Worm (Caenorhabditis elegans) whole organism, L1 larva: ENCODE results near the gene F13D11.3.
A peak's percentile ranks its signal among the peaks of the same experiment; 100 is the strongest.

Source experiments
- F16B12.6 ChIP-seq: fragments of 150-350 bp; optimal IDR thresholded peaks from 2 replicates; lab custom pipeline; 2014; ENCODE audit warnings: missing biosample characterization, missing genetic modification characterization
- Y116A8C.19 ChIP-seq: sonication (generic microtip); optimal IDR thresholded peaks from 2 replicates; lab custom pipeline; 2016; ENCODE audit warnings: missing compliant biosample characterization, missing genetic modification characterization, borderline replicate concordance
- aha-1 ChIP-seq: fragments of 150-350 bp; optimal IDR thresholded peaks from 2 replicates; lab custom pipeline; 2014; ENCODE audit warnings: missing biosample characterization, missing genetic modification characterization
- alr-1 ChIP-seq: fragments of 200-800 bp; sonication (Bioruptor generic); optimal IDR thresholded peaks from 2 replicates; lab custom pipeline; 2018; ENCODE audit warnings: borderline replicate concordance, mild to moderate bottlenecking, missing genetic modification characterization, missing compliant biosample characterization
- aly-2 ChIP-seq: fragments of 150-350 bp; optimal IDR thresholded peaks from 2 replicates; lab custom pipeline; 2014; ENCODE audit warnings: missing biosample characterization, missing genetic modification characterization
- ama-1 ChIP-seq: fragments of 150-350 bp; optimal IDR thresholded peaks from 2 replicates; lab custom pipeline; 2014
- blmp-1 ChIP-seq: fragments of 150-350 bp; optimal IDR thresholded peaks from 2 replicates; lab custom pipeline; 2014; ENCODE audit warnings: missing biosample characterization, missing genetic modification characterization
- ceh-82 ChIP-seq, 3 experiments: fragments of 150-350 bp in 1 of 3; sonication (generic microtip) in 2 of 3; optimal IDR thresholded peaks; 2 replicates each; lab custom pipeline; 2014 to 2017; ENCODE audit warnings: missing biosample characterization in 3 of 3, missing genetic modification characterization in 3 of 3
- dpl-1 ChIP-seq, 3 experiments: fragments of 150-350 bp in 2 of 3; sonication (generic microtip) in 1 of 3; optimal IDR thresholded peaks; 2 replicates each; lab custom pipeline; 2014 to 2017; ENCODE audit warnings: missing biosample characterization in 3 of 3, missing genetic modification characterization in 3 of 3, missing genetic modification reagents in 3 of 3
- dsc-1 ChIP-seq: sonication (generic microtip); optimal IDR thresholded peaks from 2 replicates; lab custom pipeline; 2016; ENCODE audit warnings: mild to moderate bottlenecking, missing genetic modification characterization, missing compliant biosample characterization
- efl-1 ChIP-seq, 4 experiments: fragments of 150-350 bp; optimal IDR thresholded peaks in 3 of 4; peaks in 1 of 4; 1 replicate in 1 of 4; 2 replicates in 3 of 4; lab custom pipeline; 2014; ENCODE audit warnings: missing biosample characterization in 2 of 4, missing genetic modification characterization in 2 of 4, missing genetic modification reagents in 2 of 4
- egl-13 ChIP-seq: sonication (generic microtip); optimal IDR thresholded peaks from 2 replicates; lab custom pipeline; 2016; ENCODE audit warnings: missing genotype, missing genetic modification reagents, missing genetic modification characterization, missing compliant biosample characterization
- ets-5 ChIP-seq: fragments of 200-800 bp; sonication (Bioruptor generic); IDR thresholded peaks from 2 replicates; pipeline ENCODE4 v1.3.6; 2022; ENCODE audit warnings: missing genetic modification characterization, missing compliant biosample characterization
- fkh-10 ChIP-seq: sonication (generic microtip); optimal IDR thresholded peaks from 2 replicates; lab custom pipeline; 2017; ENCODE audit warnings: missing biosample characterization, missing genetic modification reagents, missing genetic modification characterization
- fkh-8 ChIP-seq: sonication (generic microtip); optimal IDR thresholded peaks from 2 replicates; lab custom pipeline; 2016; ENCODE audit warnings: mild to moderate bottlenecking, missing genetic modification characterization, missing compliant biosample characterization
- lin-13 ChIP-seq: fragments of 150-350 bp; optimal IDR thresholded peaks from 2 replicates; lab custom pipeline; 2014; ENCODE audit warnings: missing biosample characterization, missing genetic modification reagents, missing genetic modification characterization
- lin-14 ChIP-seq: fragments of 200-800 bp; sonication (Bioruptor generic); optimal IDR thresholded peaks from 2 replicates; lab custom pipeline; 2018; ENCODE audit warnings: mild to moderate bottlenecking, missing genetic modification characterization, moderate library complexity, missing compliant biosample characterization
- lin-39 ChIP-seq: fragments of 150-350 bp; optimal IDR thresholded peaks from 2 replicates; lab custom pipeline; 2014; ENCODE audit warnings: missing biosample characterization, missing genetic modification reagents, missing genetic modification characterization
- lsy-2 ChIP-seq, 2 experiments: fragments of 150-350 bp; optimal IDR thresholded peaks; 2 replicates each; lab custom pipeline; 2014; ENCODE audit warnings: missing biosample characterization in 2 of 2, missing genetic modification characterization in 2 of 2
- mab-9 ChIP-seq: fragments of 200-800 bp; sonication (Bioruptor generic); IDR thresholded peaks from 2 replicates; pipeline ENCODE4 v1.3.6; 2022; ENCODE audit warnings: missing genetic modification reagents, missing genetic modification characterization, missing compliant biosample characterization
- mep-1 ChIP-seq: fragments of 150-350 bp; optimal IDR thresholded peaks from 2 replicates; lab custom pipeline; 2014; ENCODE audit warnings: missing biosample characterization, missing genetic modification characterization
- nhr-12 ChIP-seq: sonication (generic microtip); optimal IDR thresholded peaks from 2 replicates; lab custom pipeline; 2017; ENCODE audit warnings: missing biosample characterization, missing genetic modification characterization
- nhr-20 ChIP-seq: sonication (generic microtip); optimal IDR thresholded peaks from 2 replicates; lab custom pipeline; 2016; ENCODE audit warnings: mild to moderate bottlenecking, missing genetic modification characterization, missing compliant biosample characterization
- nhr-71 ChIP-seq: sonication (generic microtip); optimal IDR thresholded peaks from 2 replicates; lab custom pipeline; 2016; ENCODE audit warnings: mild to moderate bottlenecking, missing genetic modification characterization, moderate library complexity, missing compliant biosample characterization
- nhr-85 ChIP-seq: sonication (generic microtip); peaks from one replicate; lab custom pipeline; 2016; ENCODE audit warnings: missing genetic modification characterization, inconsistent platforms, missing compliant biosample characterization
- pax-3 ChIP-seq: fragments of 200-800 bp; sonication (Bioruptor generic); optimal IDR thresholded peaks from 2 replicates; lab custom pipeline; 2018; ENCODE audit warnings: mild to moderate bottlenecking, missing genetic modification characterization, moderate library complexity, missing compliant biosample characterization
- pqm-1 ChIP-seq: sonication (generic microtip); optimal IDR thresholded peaks from 3 replicates; lab custom pipeline; 2017; ENCODE audit warnings: missing biosample characterization, missing genetic modification characterization
- skn-1 ChIP-seq: fragments of 150-350 bp; optimal IDR thresholded peaks from 2 replicates; lab custom pipeline; 2014; ENCODE audit warnings: missing biosample characterization, missing genetic modification characterization
- snpc-4 ChIP-seq: fragments of 150-350 bp; optimal IDR thresholded peaks from 2 replicates; lab custom pipeline; 2014; ENCODE audit warnings: missing biosample characterization, missing genetic modification characterization
- sox-4 ChIP-seq: sonication (generic microtip); optimal IDR thresholded peaks from 2 replicates; lab custom pipeline; 2016; ENCODE audit warnings: missing genetic modification characterization, missing compliant biosample characterization
- sptf-1 ChIP-seq: fragments of 150-350 bp; optimal IDR thresholded peaks from 2 replicates; lab custom pipeline; 2014; ENCODE audit warnings: missing biosample characterization, missing genetic modification characterization
- swsn-7 ChIP-seq: sonication (generic microtip); optimal IDR thresholded peaks from 2 replicates; lab custom pipeline; 2016; ENCODE audit warnings: missing genetic modification characterization, missing compliant biosample characterization
- tbx-2 ChIP-seq: sonication (generic microtip); optimal IDR thresholded peaks from 2 replicates; lab custom pipeline; 2016; ENCODE audit warnings: missing genetic modification characterization, missing compliant biosample characterization
- tlp-1 ChIP-seq: fragments of 150-350 bp; optimal IDR thresholded peaks from 2 replicates; lab custom pipeline; 2014; ENCODE audit warnings: missing biosample characterization, missing genetic modification characterization
- xbp-1 ChIP-seq: sonication (generic microtip); optimal IDR thresholded peaks from 2 replicates; lab custom pipeline; 2016; ENCODE audit warnings: missing genetic modification characterization, missing compliant biosample characterization
- ztf-11 ChIP-seq, 2 experiments: sonication (generic microtip); optimal IDR thresholded peaks; 2 replicates each; lab custom pipeline; 2016 to 2017; ENCODE audit warnings: missing genetic modification characterization in 2 of 2, missing biosample characterization in 1 of 2, missing compliant biosample characterization in 1 of 2
- ztf-4 ChIP-seq: fragments of 150-350 bp; optimal IDR thresholded peaks from 2 replicates; lab custom pipeline; 2014; ENCODE audit warnings: missing biosample characterization, missing genetic modification characterization

F13D11.3 gene

DNA sequence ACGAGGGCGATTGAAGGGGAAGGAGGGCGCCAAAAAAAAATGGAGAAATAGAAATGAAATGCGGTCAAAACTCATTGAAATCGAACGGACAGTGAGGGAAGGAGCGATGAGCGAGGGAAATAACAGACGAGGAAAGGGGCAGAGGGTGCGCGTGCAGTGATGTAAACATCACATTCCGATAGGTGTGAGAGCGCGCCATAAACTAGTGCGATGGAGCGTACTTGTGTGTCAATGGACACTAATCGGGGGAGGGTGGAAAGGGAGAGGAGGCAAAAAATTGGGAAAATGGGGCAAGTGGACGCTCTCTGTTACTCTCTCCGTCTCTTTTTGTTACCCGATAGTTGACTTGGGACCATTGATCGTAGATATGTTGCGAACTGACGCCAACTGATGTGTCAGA lies 41.8 kb downstream of the F13D11.3 start (continued):
- no peak for TF ChIP-seq pax-3 (tag; lab: Kevin White, UChicago)
- TF ChIP-seq ztf-11 (tag; optimal IDR thresholded peaks at IDR 0.05; lab: Kevin White, UChicago), result peak in 1 of 2 experiments; percentile 17
- TF ChIP-seq sptf-1 (tag; lab: Kevin White, UChicago), result no peak
- TF ChIP-seq lin-39 (tag; lab: Kevin White, UChicago), result no peak
- peak in 2 of 3 experiments; percentile 37 to 52 for TF ChIP-seq ceh-82 (tag; optimal IDR thresholded peaks at IDR 0.05; lab: Kevin White, UChicago)
- peak; percentile 35 for TF ChIP-seq lin-13
- TF ChIP-seq mep-1 (tag; lab: Kevin White, UChicago), result peak; percentile 32
- peak; percentile 93 for TF ChIP-seq lin-14 (GFP tag; lab: Kevin White, UChicago)
- peak; percentile 12 for TF ChIP-seq dsc-1
- no peak for TF ChIP-seq mab-9 (GFP tag; lab: Robert Waterston, UW)
- peak; percentile 28 to 47 for TF ChIP-seq efl-1 (optimal IDR thresholded peaks at IDR 0.05; lab: Kevin White, UChicago)
- peak; percentile 24 to 93 for TF ChIP-seq efl-1 (GFP tag; optimal IDR thresholded peaks at IDR 0.05 in 1 of 2; lab: Kevin White, UChicago)
- no peak for TF ChIP-seq aly-2 (tag; lab: Kevin White, UChicago)
- peak; percentile 39 to 75 for TF ChIP-seq lsy-2 (tag; optimal IDR thresholded peaks at IDR 0.05; lab: Kevin White, UChicago)
- peak; percentile 4 for TF ChIP-seq fkh-10 (GFP tag; lab: Kevin White, UChicago)
- TF ChIP-seq blmp-1, result peak; percentile 68
- TF ChIP-seq nhr-85, result peak; percentile 78
- no peak for TF ChIP-seq ama-1 (lab: Kevin White, UChicago)
- no peak for TF ChIP-seq alr-1 (tag; lab: Kevin White, UChicago)
- no peak for TF ChIP-seq aha-1 (tag; lab: Kevin White, UChicago)
- peak; percentile 58 for TF ChIP-seq nhr-20 (tag; lab: Kevin White, UChicago)
- no peak for TF ChIP-seq sox-4 (tag; lab: Kevin White, UChicago)
- TF ChIP-seq tlp-1, result no peak
- TF ChIP-seq F16B12.6 (tag; lab: Kevin White, UChicago), result no peak
- TF ChIP-seq skn-1 (tag; lab: Kevin White, UChicago), result peak; percentile 53
- TF ChIP-seq Y116A8C.19 (tag; lab: Kevin White, UChicago), result no peak
- no peak for TF ChIP-seq ets-5
- peak; percentile 70 for TF ChIP-seq nhr-71
- peak; percentile 42 for TF ChIP-seq tbx-2 (tag; lab: Kevin White, UChicago)
- TF ChIP-seq fkh-8, result peak; percentile 72
- TF ChIP-seq snpc-4 (tag; lab: Kevin White, UChicago), result peak; percentile 29
- no peak for TF ChIP-seq pqm-1 (tag; lab: Kevin White, UChicago)
- peak; percentile 47 for TF ChIP-seq egl-13 (tag; lab: Kevin White, UChicago)
- peak; percentile 51 for TF ChIP-seq xbp-1
- peak; percentile 55 for TF ChIP-seq swsn-7

DNA sequence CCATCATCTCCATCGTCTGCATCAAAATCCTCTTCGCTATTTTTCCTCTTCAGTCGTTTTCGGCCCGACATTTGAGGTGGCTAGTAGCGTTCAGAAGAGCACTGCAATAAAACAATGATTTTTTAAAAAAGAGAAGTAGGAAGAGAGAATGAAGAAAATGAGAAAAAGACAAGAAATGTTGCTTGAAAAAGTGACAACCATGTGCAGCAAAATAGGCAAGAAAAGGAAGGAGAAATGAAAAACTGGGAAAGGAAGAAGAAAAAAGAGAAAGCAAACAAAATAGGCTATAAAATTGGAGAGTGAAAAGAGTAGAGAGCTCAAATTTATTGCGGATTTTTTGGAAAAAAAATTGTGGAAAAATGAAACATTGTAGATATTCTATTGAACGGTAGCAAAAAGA lies 42.4 kb downstream of the F13D11.3 start, which contains the start of gene tag-294:
TSS of gene tag-294 (minus strand) at position 101 of the 400 bp plus-strand sequence.
- no peak for TF ChIP-seq nhr-71
- peak; percentile 6 for TF ChIP-seq lin-14 (GFP tag; lab: Kevin White, UChicago)
- TF ChIP-seq ztf-4 (tag; lab: Kevin White, UChicago), result no peak
- TF ChIP-seq lin-39 (tag; lab: Kevin White, UChicago), result no peak
- no peak for TF ChIP-seq nhr-12 (tag; lab: Kevin White, UChicago)
- TF ChIP-seq pqm-1 (tag; lab: Kevin White, UChicago), result no peak
- TF ChIP-seq dpl-1 (GFP tag; optimal IDR thresholded peaks at IDR 0.05; lab: Kevin White, UChicago), result no peak
